Worm (Caenorhabditis elegans) whole organism, late embryonic: ENCODE results near the gene vhp-1.

Experiments
- C08G9.2 ChIP-seq: sonication (generic microtip); optimal IDR thresholded peaks from 2 replicates; lab custom pipeline; 2016; ENCODE audit warnings: mild to moderate bottlenecking, missing genetic modification characterization, moderate library complexity, missing compliant biosample characterization
- C38D4.7 ChIP-seq: fragments of 200-800 bp; sonication (Bioruptor generic); optimal IDR thresholded peaks from 2 replicates; lab custom pipeline; 2018; ENCODE audit warnings: mild to moderate bottlenecking, missing genetic modification characterization, moderate library complexity, missing compliant biosample characterization
- F13H6.1 ChIP-seq: sonication (generic microtip); optimal IDR thresholded peaks from 2 replicates; lab custom pipeline; 2016; ENCODE audit warnings: missing genetic modification characterization, missing compliant biosample characterization
- K02D7.2 ChIP-seq: sonication (generic microtip); optimal IDR thresholded peaks from 2 replicates; lab custom pipeline; 2017; ENCODE audit warnings: mild to moderate bottlenecking, missing genetic modification characterization, missing compliant biosample characterization
- T23F11.4 ChIP-seq: fragments of 200-800 bp; sonication (Bioruptor generic); optimal IDR thresholded peaks from 2 replicates; lab custom pipeline; 2018; ENCODE audit warnings: mild to moderate bottlenecking, missing genetic modification characterization, missing compliant biosample characterization
- Y22D7AL.16 ChIP-seq: sonication (generic microtip); optimal IDR thresholded peaks from 2 replicates; lab custom pipeline; 2016; ENCODE audit warnings: missing genetic modification characterization, missing compliant biosample characterization
- ahr-1 ChIP-seq: sonication (generic microtip); optimal IDR thresholded peaks from 2 replicates; lab custom pipeline; 2016; ENCODE audit warnings: missing genetic modification characterization, missing compliant biosample characterization
- ama-1 ChIP-seq: fragments of 150-350 bp; optimal IDR thresholded peaks from 2 replicates; lab custom pipeline; 2014
- ceh-14 ChIP-seq: sonication (generic microtip); optimal IDR thresholded peaks from 2 replicates; lab custom pipeline; 2016; ENCODE audit warnings: missing genotype, missing genetic modification characterization, missing compliant biosample characterization
- ceh-2 ChIP-seq: sonication (generic microtip); optimal IDR thresholded peaks from 2 replicates; lab custom pipeline; 2016; ENCODE audit warnings: missing genotype, missing genetic modification characterization, missing compliant biosample characterization
- ceh-22 ChIP-seq: sonication (generic microtip); optimal IDR thresholded peaks from 2 replicates; lab custom pipeline; 2017; ENCODE audit warnings: missing biosample characterization, missing genetic modification characterization
- ceh-34 ChIP-seq: sonication (generic microtip); optimal IDR thresholded peaks from 2 replicates; lab custom pipeline; 2016; ENCODE audit warnings: mild to moderate bottlenecking, missing genetic modification characterization, missing compliant biosample characterization
- ceh-48 ChIP-seq: sonication (generic microtip); optimal IDR thresholded peaks from 2 replicates; lab custom pipeline; 2016; ENCODE audit warnings: missing genetic modification characterization, inconsistent platforms, missing compliant biosample characterization
- ceh-9 ChIP-seq: sonication (generic microtip); optimal IDR thresholded peaks from 2 replicates; lab custom pipeline; 2016; ENCODE audit warnings: mild to moderate bottlenecking, missing genetic modification characterization, inconsistent platforms, missing compliant biosample characterization
- dmd-4 ChIP-seq: sonication (generic microtip); optimal IDR thresholded peaks from 2 replicates; lab custom pipeline; 2016; ENCODE audit warnings: borderline replicate concordance, missing genetic modification characterization, missing compliant biosample characterization
- elt-4 ChIP-seq: sonication (generic microtip); optimal IDR thresholded peaks from 2 replicates; lab custom pipeline; 2016; ENCODE audit warnings: missing genetic modification characterization, missing compliant biosample characterization
- ets-4 ChIP-seq: sonication (generic microtip); optimal IDR thresholded peaks from 2 replicates; lab custom pipeline; 2016; ENCODE audit warnings: missing genetic modification characterization, missing compliant biosample characterization
- fax-1 ChIP-seq: sonication (generic microtip); optimal IDR thresholded peaks from 2 replicates; lab custom pipeline; 2016; ENCODE audit warnings: missing genotype, missing genetic modification characterization, missing compliant biosample characterization
- fkh-10 ChIP-seq: fragments of 150-350 bp; optimal IDR thresholded peaks from 2 replicates; lab custom pipeline; 2014; ENCODE audit warnings: missing biosample characterization, missing genetic modification reagents, missing genetic modification characterization
- fkh-6 ChIP-seq: sonication (generic microtip); optimal IDR thresholded peaks from 2 replicates; lab custom pipeline; 2016; ENCODE audit warnings: missing genetic modification characterization, missing compliant biosample characterization
- hlh-13 ChIP-seq: fragments of 200-800 bp; sonication (Bioruptor generic); optimal IDR thresholded peaks from 2 replicates; lab custom pipeline; 2018; ENCODE audit warnings: mild to moderate bottlenecking, missing genetic modification characterization, missing compliant biosample characterization
- hlh-15 ChIP-seq: sonication (generic microtip); optimal IDR thresholded peaks from 2 replicates; lab custom pipeline; 2016; ENCODE audit warnings: missing genetic modification characterization, missing compliant biosample characterization
- hlh-30 ChIP-seq: sonication (generic microtip); optimal IDR thresholded peaks from 2 replicates; lab custom pipeline; 2017; ENCODE audit warnings: antibody characterized with exemption, missing genetic modification characterization, missing compliant biosample characterization; ENCODE audit not compliant: insufficient read depth
- hlh-6 ChIP-seq: sonication (generic microtip); optimal IDR thresholded peaks from 2 replicates; lab custom pipeline; 2016; ENCODE audit warnings: missing genotype, missing genetic modification characterization, missing compliant biosample characterization
- hlh-8 ChIP-seq: sonication (generic microtip); optimal IDR thresholded peaks from 2 replicates; lab custom pipeline; 2016; ENCODE audit warnings: missing genotype, missing genetic modification characterization, missing compliant biosample characterization
- lim-6 ChIP-seq: sonication (generic microtip); optimal IDR thresholded peaks from 2 replicates; lab custom pipeline; 2016; ENCODE audit warnings: missing genetic modification characterization, missing compliant biosample characterization
- madf-2 ChIP-seq: sonication (generic microtip); optimal IDR thresholded peaks from 2 replicates; lab custom pipeline; 2017; ENCODE audit warnings: missing genetic modification characterization, missing compliant biosample characterization
- nhr-11 ChIP-seq: fragments of 150-350 bp; optimal IDR thresholded peaks from 2 replicates; lab custom pipeline; 2014; ENCODE audit warnings: missing biosample characterization, missing genetic modification characterization
- nhr-232 ChIP-seq: sonication (generic microtip); optimal IDR thresholded peaks from 2 replicates; lab custom pipeline; 2016; ENCODE audit warnings: missing genetic modification characterization, missing compliant biosample characterization
- npax-4 ChIP-seq: sonication (generic microtip); optimal IDR thresholded peaks from 2 replicates; lab custom pipeline; 2016; ENCODE audit warnings: missing genetic modification characterization, missing compliant biosample characterization
- odd-2 ChIP-seq: sonication (generic microtip); optimal IDR thresholded peaks from 2 replicates; lab custom pipeline; 2017; ENCODE audit warnings: antibody characterized with exemption, mild to moderate bottlenecking, missing genetic modification characterization, missing compliant biosample characterization
- pag-3 ChIP-seq: sonication (generic microtip); optimal IDR thresholded peaks from 2 replicates; lab custom pipeline; 2016; ENCODE audit warnings: missing compliant biosample characterization, missing genetic modification characterization, borderline replicate concordance
- pha-4 ChIP-seq: fragments of 150-350 bp; optimal IDR thresholded peaks from 2 replicates; lab custom pipeline; 2018; ENCODE audit warnings: missing biosample characterization, missing genetic modification reagents, missing genetic modification characterization
- pqm-1 ChIP-seq: sonication (generic microtip); optimal IDR thresholded peaks from 2 replicates; lab custom pipeline; 2016; ENCODE audit warnings: missing genetic modification characterization, missing compliant biosample characterization
- pros-1 ChIP-seq: fragments of 150-350 bp; optimal IDR thresholded peaks from 2 replicates; lab custom pipeline; 2014; ENCODE audit warnings: missing biosample characterization, missing genetic modification reagents, missing genetic modification characterization
- rnt-1 ChIP-seq: sonication (generic microtip); optimal IDR thresholded peaks from 2 replicates; lab custom pipeline; 2016; ENCODE audit warnings: missing genetic modification characterization, missing compliant biosample characterization
- sox-4 ChIP-seq: sonication (generic microtip); optimal IDR thresholded peaks from 2 replicates; lab custom pipeline; 2017; ENCODE audit warnings: mild to moderate bottlenecking, missing genetic modification characterization, inconsistent platforms, missing compliant biosample characterization
- syd-9 ChIP-seq: sonication (generic microtip); optimal IDR thresholded peaks from 2 replicates; lab custom pipeline; 2016; ENCODE audit warnings: mild to moderate bottlenecking, missing genetic modification characterization, moderate library complexity, missing compliant biosample characterization
- tbx-2 ChIP-seq: sonication (generic microtip); optimal IDR thresholded peaks from 2 replicates; lab custom pipeline; 2016; ENCODE audit warnings: missing genetic modification characterization, missing compliant biosample characterization
- ttx-3 ChIP-seq: sonication (generic microtip); optimal IDR thresholded peaks from 2 replicates; lab custom pipeline; 2016; ENCODE audit warnings: missing genetic modification reagents, missing genetic modification characterization, missing compliant biosample characterization
- unc-55 ChIP-seq: sonication (generic microtip); optimal IDR thresholded peaks from 2 replicates; lab custom pipeline; 2017; ENCODE audit warnings: missing biosample characterization, missing genetic modification reagents, missing genetic modification characterization
- unc-86 ChIP-seq: sonication (generic microtip); optimal IDR thresholded peaks from 2 replicates; lab custom pipeline; 2016; ENCODE audit warnings: missing genetic modification characterization, missing compliant biosample characterization
- ztf-16 ChIP-seq: sonication (generic microtip); optimal IDR thresholded peaks from 2 replicates; lab custom pipeline; 2017; ENCODE audit warnings: missing genetic modification characterization, missing compliant biosample characterization

Gene vhp-1

ce11 chrII:5358137-5358745, 35.2 kb downstream of the vhp-1 start, which contains the start of the genes F09E5.11 and bmy-1 (continued):
- TF ChIP-seq ceh-9 (tag; lab: Kevin White, UChicago) (no peak), elt-4 (tag; lab: Kevin White, UChicago) (no peak), ceh-14 (tag; lab: Kevin White, UChicago) (peak; percentile 52), ets-4 (tag; lab: Kevin White, UChicago) (peak; percentile 94), npax-4 (tag; lab: Kevin White, UChicago) (no peak), K02D7.2 (tag; lab: Kevin White, UChicago) (no peak), hlh-8 (tag; lab: Kevin White, UChicago) (peak; percentile 63), fkh-10 (GFP tag; lab: Kevin White, UChicago) (no peak), pha-4 (no peak), ceh-22 (tag; lab: Kevin White, UChicago) (no peak), pqm-1 (tag; lab: Kevin White, UChicago) (no peak), sox-4 (tag; lab: Kevin White, UChicago) (no peak), hlh-13 (peak; percentile 61), fax-1 (tag; lab: Kevin White, UChicago) (peak; percentile 61), hlh-30 (tag; lab: Kevin White, UChicago) (no peak), madf-2 (tag; lab: Kevin White, UChicago) (peak; percentile 64), unc-86 (tag; lab: Kevin White, UChicago) (peak; percentile 66), ceh-34 (tag; lab: Kevin White, UChicago) (peak; percentile 62), ztf-16 (tag; lab: Kevin White, UChicago) (peak; percentile 36), nhr-232 (no peak), F13H6.1 (tag; lab: Kevin White, UChicago) (peak; percentile 27), ttx-3 (tag; lab: Kevin White, UChicago) (peak; percentile 7), C38D4.7 (GFP tag; lab: Kevin White, UChicago) (no peak), C08G9.2 (tag; lab: Kevin White, UChicago) (peak; percentile 95), tbx-2 (tag; lab: Kevin White, UChicago) (peak; percentile 97), fkh-6 (peak; percentile 67), pag-3 (tag; lab: Kevin White, UChicago) (no peak), hlh-15 (tag; lab: Kevin White, UChicago) (peak; percentile 27), lim-6 (tag; lab: Kevin White, UChicago) (peak; percentile 85), unc-55 (no peak)

ce11 chrII:5359252-5359651, 36.2 kb downstream of the vhp-1 start, which contains the start of gene sec-6:
sec-6 (plus strand) TSS chrII:5359552.
- TF ChIP-seq pros-1, result no peak
- TF ChIP-seq T23F11.4, result no peak
- TF ChIP-seq ceh-48 (tag; lab: Kevin White, UChicago), result no peak
- TF ChIP-seq ceh-22 (tag; lab: Kevin White, UChicago), result no peak
- no peak for TF ChIP-seq ttx-3 (tag; lab: Kevin White, UChicago)
- TF ChIP-seq fkh-6, result no peak
- TF ChIP-seq ama-1 (lab: Kevin White, UChicago), result no peak
- TF ChIP-seq Y22D7AL.16, result no peak
- TF ChIP-seq C38D4.7 (GFP tag; lab: Kevin White, UChicago), result no peak
- TF ChIP-seq nhr-11 (tag; lab: Kevin White, UChicago), result no peak
- TF ChIP-seq odd-2 (tag; lab: Kevin White, UChicago), result no peak
- TF ChIP-seq ahr-1 (tag; lab: Kevin White, UChicago), result no peak
- no peak for TF ChIP-seq C08G9.2 (tag; lab: Kevin White, UChicago)
- no peak for TF ChIP-seq ceh-2 (tag; lab: Kevin White, UChicago)
- TF ChIP-seq K02D7.2 (tag; lab: Kevin White, UChicago), result no peak
- TF ChIP-seq syd-9 (tag; lab: Kevin White, UChicago), result no peak
- no peak for TF ChIP-seq dmd-4 (tag; lab: Kevin White, UChicago)
- TF ChIP-seq rnt-1 (tag; lab: Kevin White, UChicago), result no peak
- TF ChIP-seq hlh-6, result no peak
- no peak for TF ChIP-seq ceh-9 (tag; lab: Kevin White, UChicago)
- TF ChIP-seq, all 69 proteins: peak for 0
